Fruit fly (Drosophila melanogaster) whole organism, embryonic: ENCODE results near the gene Syx1A.

Experiments
- Abd-B ChIP-seq: fragments of 200-800 bp; sonication (Bioruptor generic); optimal IDR thresholded peaks from 2 replicates; lab custom pipeline; 2018; ENCODE audit warnings: missing biosample characterization, mild to moderate bottlenecking, missing genetic modification characterization, moderate library complexity
- Aef1 ChIP-seq: fragments of 200-800 bp; sonication (Bioruptor generic); IDR thresholded peaks from 3 replicates; pipeline ENCODE4 v1.3.6; 2022; ENCODE audit warnings: missing biosample characterization, missing genetic modification characterization
- Bgb ChIP-seq: fragments of 200-800 bp; sonication (Bioruptor generic); IDR thresholded peaks from 2 replicates; pipeline ENCODE4 v1.3.6; 2022; ENCODE audit warnings: missing biosample characterization, missing genetic modification characterization; ENCODE audit not compliant: partially characterized antibody
- Blimp-1 ChIP-seq: fragments of 200-800 bp; sonication (Bioruptor generic); optimal IDR thresholded peaks from 3 replicates; lab custom pipeline; 2018; ENCODE audit warnings: missing biosample characterization, missing genetic modification characterization, mild to moderate bottlenecking, moderate library complexity, missing genetic modification reagents
- CG10543 ChIP-seq: fragments of 200-800 bp; sonication (Bioruptor generic); optimal IDR thresholded peaks from 3 replicates; lab custom pipeline; 2017; ENCODE audit warnings: missing biosample characterization, mild to moderate bottlenecking, missing genetic modification characterization, moderate library complexity
- CG10979 ChIP-seq: fragments of 200-800 bp; sonication (Bioruptor generic); optimal IDR thresholded peaks from 2 replicates; lab custom pipeline; 2018; ENCODE audit warnings: missing biosample characterization, mild to moderate bottlenecking, missing genetic modification characterization, moderate library complexity
- CG12071 ChIP-seq: fragments of 200-800 bp; sonication (Bioruptor generic); optimal IDR thresholded peaks from 3 replicates; lab custom pipeline; 2018; ENCODE audit warnings: missing biosample characterization, mild to moderate bottlenecking, missing genetic modification characterization
- CG13624 ChIP-seq: fragments of 200-800 bp; sonication (Bioruptor generic); optimal IDR thresholded peaks from 2 replicates; lab custom pipeline; 2016; ENCODE audit warnings: missing biosample characterization, missing genetic modification characterization
- CG13775 ChIP-seq: fragments of 200-800 bp; sonication (Bioruptor generic); optimal IDR thresholded peaks from 3 replicates; lab custom pipeline; 2017; ENCODE audit warnings: missing biosample characterization, mild to moderate bottlenecking, missing genetic modification characterization
- CG14860 ChIP-seq: fragments of 200-800 bp; sonication (Bioruptor generic); IDR thresholded peaks from 3 replicates; pipeline ENCODE4 v1.3.6; 2022; ENCODE audit warnings: missing biosample characterization, missing genetic modification characterization; ENCODE audit not compliant: partially characterized antibody
- CG1792 ChIP-seq: fragments of 200-800 bp; sonication (Bioruptor generic); optimal IDR thresholded peaks from 2 replicates; lab custom pipeline; 2016; ENCODE audit warnings: missing biosample characterization, missing genetic modification characterization
- CG18262 ChIP-seq: fragments of 200-800 bp; optimal IDR thresholded peaks from 3 replicates; lab custom pipeline; 2019; ENCODE audit warnings: missing biosample characterization, mild to moderate bottlenecking, missing genetic modification characterization, moderate library complexity
- CG2202 ChIP-seq: fragments of 200-800 bp; sonication (Bioruptor generic); optimal IDR thresholded peaks from 2 replicates; lab custom pipeline; 2018; ENCODE audit warnings: missing biosample characterization, mild to moderate bottlenecking, missing genetic modification characterization
- CG30403 ChIP-seq: fragments of 200-800 bp; sonication (Bioruptor generic); optimal IDR thresholded peaks from 3 replicates; lab custom pipeline; 2016; ENCODE audit warnings: missing biosample characterization, missing genetic modification characterization
- CG31388 ChIP-seq: fragments of 200-800 bp; sonication (Bioruptor generic); optimal IDR thresholded peaks from 2 replicates; lab custom pipeline; 2016; ENCODE audit warnings: missing biosample characterization, missing genetic modification characterization
- CG34224 ChIP-seq: fragments of 200-800 bp; sonication (Bioruptor generic); IDR thresholded peaks from 3 replicates; pipeline ENCODE4 v1.3.6; 2022; ENCODE audit warnings: missing biosample characterization, missing genetic modification characterization; ENCODE audit not compliant: partially characterized antibody
- CG4820 ChIP-seq: fragments of 200-800 bp; sonication (Bioruptor generic); optimal IDR thresholded peaks from 3 replicates; lab custom pipeline; 2016; ENCODE audit warnings: missing biosample characterization, missing genetic modification characterization
- CG5180 ChIP-seq: fragments of 200-800 bp; sonication (Bioruptor generic); optimal IDR thresholded peaks from 3 replicates; lab custom pipeline; 2017; ENCODE audit warnings: missing biosample characterization, missing genetic modification characterization, mild to moderate bottlenecking, moderate library complexity, missing genetic modification reagents
- CG5245 ChIP-seq: fragments of 200-800 bp; sonication (Bioruptor generic); optimal IDR thresholded peaks from 3 replicates; lab custom pipeline; 2016; ENCODE audit warnings: missing biosample characterization, missing genetic modification characterization
- CG8944 ChIP-seq: fragments of 200-800 bp; sonication (Bioruptor generic); optimal IDR thresholded peaks from 3 replicates; lab custom pipeline; 2016; ENCODE audit warnings: missing biosample characterization, missing genetic modification characterization
- D ChIP-seq, 2 experiments: fragments of 200-800 bp in 1 of 2; fragments of >200 bp in 1 of 2; sonication (Bioruptor generic) in 1 of 2; optimal IDR thresholded peaks; 2 replicates in 1 of 2; 3 replicates in 1 of 2; lab custom pipeline; 2017; ENCODE audit warnings: mild to moderate bottlenecking in 1 of 2, missing biosample characterization in 1 of 2, missing genetic modification characterization in 1 of 2, missing genetic modification reagents in 1 of 2
- Elba2 ChIP-seq: fragments of 200-800 bp; sonication (Bioruptor generic); optimal IDR thresholded peaks from 3 replicates; lab custom pipeline; 2016; ENCODE audit warnings: missing biosample characterization, missing genetic modification characterization
- HLH3B ChIP-seq: fragments of 200-800 bp; sonication (Bioruptor generic); IDR thresholded peaks from 2 replicates; pipeline ENCODE4 v1.3.6; 2022; ENCODE audit warnings: missing biosample characterization, missing genetic modification characterization
- HLHmδ ChIP-seq: fragments of 200-800 bp; sonication (Bioruptor generic); optimal IDR thresholded peaks from 2 replicates; lab custom pipeline; 2018; ENCODE audit warnings: missing biosample characterization, mild to moderate bottlenecking, missing genetic modification characterization, moderate library complexity
- MBD-R2 ChIP-seq: fragments of 200-800 bp; sonication (Bioruptor generic); IDR thresholded peaks from 2 replicates; pipeline ENCODE4 v1.3.6; 2022; ENCODE audit warnings: missing biosample characterization, missing genetic modification characterization
- Med ChIP-seq: fragments of 200-800 bp; sonication (Bioruptor generic); peaks from one replicate; lab custom pipeline; 2016; ENCODE audit warnings: missing biosample characterization, missing genetic modification characterization, mild to moderate bottlenecking, inconsistent platforms, moderate library complexity
- Myb ChIP-seq: fragments of 200-800 bp; sonication (Bioruptor generic); optimal IDR thresholded peaks from 2 replicates; lab custom pipeline; 2016; ENCODE audit warnings: missing biosample characterization, missing genetic modification characterization
- NFAT ChIP-seq: fragments of 200-800 bp; sonication (Bioruptor generic); IDR thresholded peaks from 2 replicates; pipeline ENCODE4 v1.3.6; 2022; ENCODE audit warnings: missing biosample characterization, missing genetic modification characterization
- Nf-YB ChIP-seq: fragments of 200-800 bp; sonication (Bioruptor generic); optimal IDR thresholded peaks from 3 replicates; lab custom pipeline; 2019; ENCODE audit warnings: missing biosample characterization, mild to moderate bottlenecking, missing genetic modification characterization, moderate library complexity
- Spps ChIP-seq: fragments of 200-800 bp; sonication (Bioruptor generic); optimal IDR thresholded peaks from 2 replicates; lab custom pipeline; 2018; ENCODE audit warnings: missing biosample characterization, mild to moderate bottlenecking, missing genetic modification characterization
- Ssrp ChIP-seq: fragments of 200-800 bp; sonication (Bioruptor generic); optimal IDR thresholded peaks from 2 replicates; lab custom pipeline; 2018; ENCODE audit warnings: missing biosample characterization, mild to moderate bottlenecking, missing genetic modification characterization, moderate library complexity
- Stat92E ChIP-seq, 3 experiments: fragments of >200 bp in 2 of 3; fragments of 200-800 bp in 1 of 3; sonication (Bioruptor generic) in 1 of 3; optimal IDR thresholded peaks; 2 replicates each; lab custom pipeline; 2017 to 2019; ENCODE audit warnings: missing biosample characterization in 3 of 3, missing genetic modification characterization in 3 of 3, mild to moderate bottlenecking in 1 of 3, moderate library complexity in 1 of 3
- Usf ChIP-seq: fragments of 200-800 bp; sonication (Bioruptor generic); optimal IDR thresholded peaks from 2 replicates; lab custom pipeline; 2017; ENCODE audit warnings: missing genotype, missing biosample characterization, missing genetic modification characterization
- abd-A ChIP-seq: fragments of 200-800 bp; sonication (Bioruptor generic); optimal IDR thresholded peaks from 3 replicates; lab custom pipeline; 2019; ENCODE audit warnings: missing biosample characterization, mild to moderate bottlenecking, missing genetic modification characterization, moderate library complexity
- ash1 ChIP-seq: fragments of 200-800 bp; sonication (Bioruptor generic); optimal IDR thresholded peaks from 2 replicates; lab custom pipeline; 2018; ENCODE audit warnings: missing biosample characterization, mild to moderate bottlenecking, missing genetic modification characterization
- bab2 ChIP-seq: fragments of 200-800 bp; sonication (Bioruptor generic); optimal IDR thresholded peaks from 2 replicates; lab custom pipeline; 2016; ENCODE audit warnings: missing biosample characterization, missing genetic modification characterization
- bcd ChIP-seq: fragments of 200-800 bp; sonication (Bioruptor generic); optimal IDR thresholded peaks from 2 replicates; lab custom pipeline; 2017; ENCODE audit warnings: missing biosample characterization, mild to moderate bottlenecking, missing genetic modification characterization
- bowl ChIP-seq: fragments of 200-800 bp; sonication (Bioruptor generic); IDR thresholded peaks from 2 replicates; pipeline ENCODE4 v1.3.6; 2022; ENCODE audit warnings: missing biosample characterization, missing genetic modification characterization
- corto ChIP-seq: fragments of 200-800 bp; sonication (Bioruptor generic); optimal IDR thresholded peaks from 2 replicates; lab custom pipeline; 2016; ENCODE audit warnings: missing biosample characterization, mild to moderate bottlenecking, missing genetic modification characterization, moderate library complexity
- dan ChIP-seq: fragments of 200-800 bp; sonication (Bioruptor generic); IDR thresholded peaks from 2 replicates; pipeline ENCODE4 v1.3.6; 2022; ENCODE audit warnings: missing biosample characterization, missing genetic modification characterization
- danr ChIP-seq: fragments of 200-800 bp; sonication (Bioruptor generic); IDR thresholded peaks from 2 replicates; pipeline ENCODE4 v1.3.6; 2022; ENCODE audit warnings: missing biosample characterization, missing genetic modification characterization
- fru ChIP-seq: fragments of >200 bp; optimal IDR thresholded peaks from 2 replicates; lab custom pipeline; 2017
- gem ChIP-seq: fragments of 200-800 bp; sonication (Bioruptor generic); optimal IDR thresholded peaks from 2 replicates; lab custom pipeline; 2019; ENCODE audit warnings: missing biosample characterization, mild to moderate bottlenecking, missing genetic modification characterization, moderate library complexity
- hbn ChIP-seq: fragments of 200-800 bp; sonication (Bioruptor generic); IDR thresholded peaks from 2 replicates; pipeline ENCODE4 v1.3.6; 2022; ENCODE audit warnings: missing biosample characterization, missing genetic modification characterization; ENCODE audit not compliant: partially characterized antibody
- klu ChIP-seq: fragments of 200-800 bp; sonication (Bioruptor generic); IDR thresholded peaks from 2 replicates; pipeline ENCODE4 v1.3.6; 2022; ENCODE audit warnings: missing biosample characterization, missing genetic modification characterization
- p53 ChIP-seq: fragments of 200-800 bp; sonication (Bioruptor generic); optimal IDR thresholded peaks from 2 replicates; lab custom pipeline; 2016; ENCODE audit warnings: missing biosample characterization, missing genetic modification characterization
- pfk ChIP-seq: fragments of 200-800 bp; sonication (Bioruptor generic); optimal IDR thresholded peaks from 2 replicates; lab custom pipeline; 2018; ENCODE audit warnings: missing biosample characterization, mild to moderate bottlenecking, missing genetic modification characterization, moderate library complexity
- sc ChIP-seq, 3 experiments: fragments of >200 bp in 2 of 3; fragments of 200-800 bp in 1 of 3; sonication (Bioruptor generic) in 1 of 3; optimal IDR thresholded peaks; 2 replicates in 2 of 3; 3 replicates in 1 of 3; lab custom pipeline; 2017; ENCODE audit warnings: mild to moderate bottlenecking in 1 of 3, missing biosample characterization in 1 of 3, missing genetic modification characterization in 1 of 3, missing genetic modification reagents in 1 of 3
- trem ChIP-seq: fragments of 200-800 bp; optimal IDR thresholded peaks from 3 replicates; lab custom pipeline; 2019; ENCODE audit warnings: missing biosample characterization, mild to moderate bottlenecking, missing genetic modification characterization, moderate library complexity
- wek ChIP-seq: fragments of 200-800 bp; sonication (Bioruptor generic); optimal IDR thresholded peaks from 3 replicates; lab custom pipeline; 2018; ENCODE audit warnings: missing biosample characterization, mild to moderate bottlenecking, missing genetic modification characterization, moderate library complexity

Gene Syx1A

dm6 chr3R:24057188-24057587, 48.4 kb downstream of the Syx1A start, which contains the start of gene Hsp68 (continued):
- TF ChIP-seq CG34224 (GFP tag; lab: Robert Waterston, UW) (peak; percentile 68), bcd (GFP tag; lab: Kevin White, UChicago) (no peak), bowl (GFP tag; lab: Robert Waterston, UW) (no peak), fru (lab: Kevin White, UChicago) (no peak), Aef1 (GFP tag; lab: Robert Waterston, UW) (no peak), pfk (GFP tag; lab: Kevin White, UChicago) (no peak), abd-A (tag; lab: Kevin White, UChicago) (peak; percentile 88), Spps (tag; lab: Kevin White, UChicago) (no peak), klu (GFP tag; lab: Robert Waterston, UW) (no peak), p53 (GFP tag; lab: Kevin White, UChicago) (no peak), Elba2 (GFP tag; lab: Kevin White, UChicago) (no peak), Abd-B (no peak), ash1 (GFP tag; lab: Kevin White, UChicago) (no peak), Blimp-1 (GFP tag; lab: Kevin White, UChicago) (no peak), hbn (peak; percentile 25; the same call in 1 of the 2 replicates), CG10543 (GFP tag; lab: Kevin White, UChicago) (peak; percentile 34), Bgb (GFP tag; lab: Robert Waterston, UW) (no peak), CG1792 (GFP tag; lab: Kevin White, UChicago) (no peak), Stat92E (GFP tag; optimal IDR thresholded peaks at IDR 0.05; lab: Kevin White, UChicago) (peak in 1 of 3 experiments; percentile 79), Myb (GFP tag; lab: Kevin White, UChicago) (peak; percentile 58), CG8944 (GFP tag; lab: Kevin White, UChicago) (no peak), NFAT (GFP tag; lab: Robert Waterston, UW) (no peak), CG14860 (GFP tag; lab: Robert Waterston, UW) (no peak), CG13775 (GFP tag; lab: Kevin White, UChicago) (no peak), Usf (GFP tag; lab: Kevin White, UChicago) (no peak), wek (GFP tag; lab: Kevin White, UChicago) (peak; percentile 45), bab2 (GFP tag; lab: Kevin White, UChicago) (no peak), CG31388 (GFP tag; lab: Kevin White, UChicago) (no peak), sc (optimal IDR thresholded peaks at IDR 0.05; lab: Kevin White, UChicago) (no peak), sc (GFP tag; optimal IDR thresholded peaks at IDR 0.05; lab: Kevin White, UChicago) (no peak), danr (no peak), dan (GFP tag; lab: Robert Waterston, UW) (no peak), Ssrp (tag; lab: Kevin White, UChicago) (no peak), CG18262 (tag; lab: Kevin White, UChicago) (peak; percentile 15), CG12071 (GFP tag; lab: Kevin White, UChicago) (no peak), HLHmδ (GFP tag; lab: Kevin White, UChicago) (peak; percentile 2), CG30403 (no peak), CG2202 (no peak), CG5180 (GFP tag; lab: Kevin White, UChicago) (no peak), CG10979 (tag; lab: Kevin White, UChicago) (no peak), corto (GFP tag; lab: Kevin White, UChicago) (no peak), gem (no peak), CG4820 (GFP tag; lab: Kevin White, UChicago) (no peak), HLH3B (GFP tag; lab: Robert Waterston, UW) (no peak), Med (GFP tag; lab: Kevin White, UChicago) (peak; percentile 81), CG5245 (GFP tag; lab: Kevin White, UChicago) (no peak), CG13624 (GFP tag; lab: Kevin White, UChicago) (no peak), trem (tag; lab: Kevin White, UChicago) (peak; percentile 35), MBD-R2 (GFP tag; lab: Robert Waterston, UW) (peak; percentile 10; the same call in 1 of the 2 replicates), D (optimal IDR thresholded peaks at IDR 0.05; lab: Kevin White, UChicago) (no peak), D (GFP tag; optimal IDR thresholded peaks at IDR 0.05; lab: Kevin White, UChicago) (no peak), Nf-YB (GFP tag; lab: Kevin White, UChicago) (no peak)
